Worm (Caenorhabditis elegans): ENCODE measurements around the gene F17A9.4.

F17A9.4 gene

ce11 chrV:6110533-6110932 is at the start of gene F17A9.4:
F17A9.4 (minus strand) TSS chrV:6110629.
- TF ChIP-seq ceh-82 (tag; optimal IDR thresholded peaks at IDR 0.05) (no peak), mbf-1 (tag; optimal IDR thresholded peaks at IDR 0.05) (no peak), nhr-23 (tag; optimal IDR thresholded peaks at IDR 0.05) (no peak), mab-5 (tag; optimal IDR thresholded peaks at IDR 0.05) (no peak), snpc-4 (tag; optimal IDR thresholded peaks at IDR 0.05) (no peak), lin-39 (tag; optimal IDR thresholded peaks at IDR 0.05) (no peak), ztf-4 (tag; optimal IDR thresholded peaks at IDR 0.05) (no peak), aly-2 (tag; optimal IDR thresholded peaks at IDR 0.05) (no peak), elt-1 (tag; optimal IDR thresholded peaks at IDR 0.05) (no peak), unc-55 (GFP tag; optimal IDR thresholded peaks at IDR 0.05) (no peak), R02D3.7 (tag; optimal IDR thresholded peaks at IDR 0.05) (no peak), unc-62 (GFP tag; optimal IDR thresholded peaks at IDR 0.05) (no peak), blmp-1 (tag; optimal IDR thresholded peaks at IDR 0.05; ENCODE audit: insufficient read depth) (no peak), nhr-237 (tag; optimal IDR thresholded peaks at IDR 0.05) (no peak), gmeb-1 (tag; optimal IDR thresholded peaks at IDR 0.05) (no peak), fos-1 (tag; optimal IDR thresholded peaks at IDR 0.05) (peak; percentile 45), unc-39 (tag; optimal IDR thresholded peaks at IDR 0.05) (no peak), egl-27 (tag; optimal IDR thresholded peaks at IDR 0.05) (no peak), lin-11 (tag; optimal IDR thresholded peaks at IDR 0.05) (peak; percentile 12), dmd-4 (tag; optimal IDR thresholded peaks at IDR 0.05) (no peak), nhr-10 (tag; optimal IDR thresholded peaks at IDR 0.05) (no peak), sma-9 (GFP tag; optimal IDR thresholded peaks at IDR 0.05) (peak; percentile 57), sma-9 (tag; optimal IDR thresholded peaks at IDR 0.05) (no peak), nhr-77 (tag; optimal IDR thresholded peaks at IDR 0.05) (no peak), nhr-6 (tag; optimal IDR thresholded peaks at IDR 0.05) (no peak), skn-1 (tag; optimal IDR thresholded peaks at IDR 0.05) (peak; percentile 90), nhr-129 (tag; optimal IDR thresholded peaks at IDR 0.05) (peak; percentile 36), elt-3 (tag; optimal IDR thresholded peaks at IDR 0.05) (no peak), nhr-12 (tag; optimal IDR thresholded peaks at IDR 0.05) (no peak), nhr-11 (tag; optimal IDR thresholded peaks at IDR 0.05) (no peak), lin-13 (GFP tag; optimal IDR thresholded peaks at IDR 0.05) (no peak), sem-4 (tag; optimal IDR thresholded peaks at IDR 0.05) (no peak), alr-1 (tag; optimal IDR thresholded peaks at IDR 0.05) (no peak), peb-1 (tag; optimal IDR thresholded peaks at IDR 0.05) (no peak), F13H6.1 (tag; optimal IDR thresholded peaks at IDR 0.05) (peak; percentile 45), sma-3 (GFP tag; optimal IDR thresholded peaks at IDR 0.05) (peak; percentile 6)

- no peak for TF ChIP-seq dmd-4 (tag; optimal IDR thresholded peaks at IDR 0.05)
- TF ChIP-seq C34F6.9 (tag; optimal IDR thresholded peaks at IDR 0.05) = no peak
- no peak for TF ChIP-seq ceh-16 (tag; optimal IDR thresholded peaks at IDR 0.05)
- no peak for TF ChIP-seq nhr-12 (tag; optimal IDR thresholded peaks at IDR 0.05)
- TF ChIP-seq fos-1 (tag; optimal IDR thresholded peaks at IDR 0.05) = no peak
- TF ChIP-seq nhr-77 (tag; optimal IDR thresholded peaks at IDR 0.05) = no peak
- no peak for TF ChIP-seq crh-2 (tag; optimal IDR thresholded peaks at IDR 0.05)
- no peak for TF ChIP-seq sma-9 (GFP tag; optimal IDR thresholded peaks at IDR 0.05)
- TF ChIP-seq sma-9 (tag; optimal IDR thresholded peaks at IDR 0.05) = no peak
- TF ChIP-seq sem-4 (tag; optimal IDR thresholded peaks at IDR 0.05) = no peak
- TF ChIP-seq ztf-4 (tag; optimal IDR thresholded peaks at IDR 0.05) = no peak
- no peak for TF ChIP-seq snpc-4 (tag; optimal IDR thresholded peaks at IDR 0.05)
- TF ChIP-seq unc-55 (GFP tag; optimal IDR thresholded peaks at IDR 0.05) = no peak
- TF ChIP-seq gmeb-1 (tag; optimal IDR thresholded peaks at IDR 0.05) = no peak
- TF ChIP-seq ZK546.5 (tag; optimal IDR thresholded peaks at IDR 0.05) = no peak
- no peak for TF ChIP-seq ceh-82 (tag; optimal IDR thresholded peaks at IDR 0.05)
- no peak for TF ChIP-seq Y55F3AM.14 (GFP tag; optimal IDR thresholded peaks at IDR 0.05)
- no peak for TF ChIP-seq mbf-1 (tag; optimal IDR thresholded peaks at IDR 0.05)
Observed at ce11 chrV:6138167-6138566, 27.7 kb upstream of the F17A9.4 start.

ce11 chrV:6135428-6135827 is 25.0 kb upstream of the F17A9.4 start:
- TF ChIP-seq lsy-2 (tag; optimal IDR thresholded peaks at IDR 0.05) = no peak
- TF ChIP-seq elt-3 (tag; optimal IDR thresholded peaks at IDR 0.05) = no peak
- TF ChIP-seq nhr-25 (tag; optimal IDR thresholded peaks at IDR 0.05) = no peak
- TF ChIP-seq egl-27 (tag; optimal IDR thresholded peaks at IDR 0.05) = no peak
- no peak for TF ChIP-seq blmp-1 (tag; optimal IDR thresholded peaks at IDR 0.05; ENCODE audit: insufficient read depth)
- no peak for TF ChIP-seq lin-13 (GFP tag; optimal IDR thresholded peaks at IDR 0.05)
- TF ChIP-seq lin-39 (tag; optimal IDR thresholded peaks at IDR 0.05) = no peak
- no peak for TF ChIP-seq skn-1 (tag; optimal IDR thresholded peaks at IDR 0.05)
- no peak for TF ChIP-seq fos-1 (tag; optimal IDR thresholded peaks at IDR 0.05)
- TF ChIP-seq zag-1 (tag; optimal IDR thresholded peaks at IDR 0.05) = no peak
- TF ChIP-seq ztf-1 (GFP tag; conservative IDR thresholded peaks at IDR 0.05) = no peak
- TF ChIP-seq nhr-129 (tag; optimal IDR thresholded peaks at IDR 0.05) = no peak
- no peak for TF ChIP-seq dmd-4 (tag; optimal IDR thresholded peaks at IDR 0.05)
- TF ChIP-seq unc-62 (GFP tag; optimal IDR thresholded peaks at IDR 0.05) = no peak
- TF ChIP-seq ztf-11 (tag; optimal IDR thresholded peaks at IDR 0.05) = no peak

Data from whole organism, L2 larva.